Worm (Caenorhabditis elegans): ENCODE results near the gene Y48G9A.11.
A peak's percentile ranks its signal among the peaks of the same experiment; 100 is the strongest.

Y48G9A.11 gene

DNA sequence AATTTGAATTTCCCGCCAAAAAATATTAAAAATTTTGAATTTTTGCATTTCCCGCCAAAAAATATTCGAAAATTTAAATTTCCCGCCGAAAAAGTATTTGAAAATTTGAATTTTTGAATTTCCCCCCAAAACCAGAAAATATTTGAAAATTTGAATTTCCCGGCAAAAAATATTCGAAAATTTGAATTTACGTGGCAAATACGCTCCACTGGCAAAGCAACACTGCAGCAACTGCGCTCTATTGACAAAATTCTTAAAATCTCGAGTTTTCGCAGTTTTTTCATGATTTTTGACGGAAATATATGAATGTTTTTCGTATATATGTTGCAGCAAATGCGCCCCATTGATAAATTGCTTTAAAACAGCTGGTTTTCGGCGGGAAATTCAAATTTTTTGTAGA, 5.3 kb downstream of the Y48G9A.11 start:
- TF ChIP-seq tbx-37 (GFP tag; conservative IDR thresholded peaks at IDR 0.05): no peak
- no peak for TF ChIP-seq aly-1 (tag; optimal IDR thresholded peaks at IDR 0.05)
- no peak for TF ChIP-seq scrt-1 (GFP tag; IDR thresholded peaks at IDR 0.05)
- TF ChIP-seq hmg-4 (GFP tag; optimal IDR thresholded peaks at IDR 0.05): no peak
- TF ChIP-seq hmbx-1 (tag; optimal IDR thresholded peaks at IDR 0.05): no peak
- no peak for TF ChIP-seq ama-1 (optimal IDR thresholded peaks at IDR 0.05)
- no peak for TF ChIP-seq ceh-36 (tag; optimal IDR thresholded peaks at IDR 0.05)
- TF ChIP-seq pes-1 (GFP tag; IDR thresholded peaks at IDR 0.05): no peak
- TF ChIP-seq B0310.2 (tag; optimal IDR thresholded peaks at IDR 0.05): no peak
- TF ChIP-seq ets-7 (tag; optimal IDR thresholded peaks at IDR 0.05): no peak
- TF ChIP-seq hnd-1 (tag; optimal IDR thresholded peaks at IDR 0.05): no peak
- no peak for TF ChIP-seq flt-1 (GFP tag; IDR thresholded peaks at IDR 0.05)
- no peak for TF ChIP-seq ceh-13 (GFP tag; optimal IDR thresholded peaks at IDR 0.05)
- no peak for TF ChIP-seq tbx-11 (GFP tag; IDR thresholded peaks at IDR 0.05)
- TF ChIP-seq F13C5.2 (tag; optimal IDR thresholded peaks at IDR 0.05): no peak

DNA sequence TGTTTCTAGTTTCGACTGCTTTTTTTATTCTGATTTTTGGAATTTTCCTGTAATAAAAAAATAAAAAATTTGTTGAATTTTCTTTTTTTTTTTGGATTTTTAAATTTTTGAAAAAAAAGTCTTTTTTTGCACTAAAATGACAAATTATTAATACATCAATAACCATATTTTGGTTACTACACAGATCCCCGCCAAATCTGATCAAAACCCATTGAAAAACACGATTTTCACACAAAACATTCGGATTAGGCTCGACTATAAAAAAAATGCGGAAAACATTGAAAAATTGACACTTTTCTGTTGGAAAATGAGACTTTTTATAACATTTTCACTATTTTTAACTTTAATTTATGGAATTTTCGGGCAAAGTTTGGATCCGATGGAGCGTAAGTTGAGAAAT, 6.4 kb downstream of the Y48G9A.11 start, which contains the start of gene Y48G9A.7:
Gene Y48G9A.7, plus strand, starts transcription at position 301 of the 400 bp plus-strand sequence.
- no peak for TF ChIP-seq scrt-1 (GFP tag; IDR thresholded peaks at IDR 0.05)
- TF ChIP-seq aly-1 (tag; optimal IDR thresholded peaks at IDR 0.05): no peak
- TF ChIP-seq tbx-11 (GFP tag; IDR thresholded peaks at IDR 0.05): no peak
- no peak for TF ChIP-seq tbx-37 (GFP tag; conservative IDR thresholded peaks at IDR 0.05)
- TF ChIP-seq tra-4 (tag; optimal IDR thresholded peaks at IDR 0.05): no peak
- no peak for TF ChIP-seq pes-1 (GFP tag; IDR thresholded peaks at IDR 0.05)
- no peak for TF ChIP-seq flt-1 (GFP tag; IDR thresholded peaks at IDR 0.05)
- TF ChIP-seq ama-1 (optimal IDR thresholded peaks at IDR 0.05): no peak
- no peak for TF ChIP-seq ceh-13 (GFP tag; optimal IDR thresholded peaks at IDR 0.05)
- TF ChIP-seq ceh-36 (tag; optimal IDR thresholded peaks at IDR 0.05): no peak
- TF ChIP-seq B0310.2 (tag; optimal IDR thresholded peaks at IDR 0.05): no peak
- no peak for TF ChIP-seq ets-7 (tag; optimal IDR thresholded peaks at IDR 0.05)
- TF ChIP-seq F13C5.2 (tag; optimal IDR thresholded peaks at IDR 0.05): no peak
- TF ChIP-seq hmg-4 (GFP tag; optimal IDR thresholded peaks at IDR 0.05): no peak
- TF ChIP-seq hmbx-1 (tag; optimal IDR thresholded peaks at IDR 0.05): no peak
- no peak for TF ChIP-seq sea-1 (GFP tag; conservative IDR thresholded peaks at IDR 0.05)
- TF ChIP-seq hnd-1 (tag; optimal IDR thresholded peaks at IDR 0.05): no peak

DNA sequence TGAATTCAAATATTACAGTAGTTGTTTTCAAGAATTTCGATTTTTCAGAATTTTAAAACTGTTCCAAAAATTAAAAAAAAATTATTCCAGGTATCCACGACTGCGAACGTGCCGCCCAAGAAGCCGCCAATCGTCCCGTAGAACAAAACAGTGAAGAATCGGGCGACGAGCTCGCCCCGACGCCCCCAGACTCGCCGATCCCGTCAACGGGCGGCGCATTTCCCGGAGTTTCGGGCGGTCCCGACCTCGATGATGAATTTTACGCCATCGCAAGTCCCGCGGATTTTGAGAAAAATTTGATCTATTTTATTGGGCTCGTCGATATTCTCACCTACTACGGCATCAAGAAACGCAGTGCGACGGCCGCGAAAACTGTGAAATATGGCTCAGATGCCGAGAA, 10.8 kb downstream of the Y48G9A.11 start:
- TF ChIP-seq hnd-1 (tag; optimal IDR thresholded peaks at IDR 0.05) (no peak), tbx-11 (GFP tag; IDR thresholded peaks at IDR 0.05) (no peak), aly-1 (tag; optimal IDR thresholded peaks at IDR 0.05) (no peak), F13C5.2 (tag; optimal IDR thresholded peaks at IDR 0.05) (no peak), ets-7 (tag; optimal IDR thresholded peaks at IDR 0.05) (no peak), sea-1 (GFP tag; conservative IDR thresholded peaks at IDR 0.05) (no peak), B0310.2 (tag; optimal IDR thresholded peaks at IDR 0.05) (no peak), ceh-13 (GFP tag; optimal IDR thresholded peaks at IDR 0.05) (no peak), tbx-37 (GFP tag; conservative IDR thresholded peaks at IDR 0.05) (no peak), tra-4 (tag; optimal IDR thresholded peaks at IDR 0.05) (no peak), ceh-36 (tag; optimal IDR thresholded peaks at IDR 0.05) (no peak), flt-1 (GFP tag; IDR thresholded peaks at IDR 0.05) (no peak), pes-1 (GFP tag; IDR thresholded peaks at IDR 0.05) (no peak), ama-1 (optimal IDR thresholded peaks at IDR 0.05) (no peak), hmbx-1 (tag; optimal IDR thresholded peaks at IDR 0.05) (no peak), scrt-1 (GFP tag; IDR thresholded peaks at IDR 0.05) (no peak), hmg-4 (GFP tag; optimal IDR thresholded peaks at IDR 0.05) (no peak)

DNA sequence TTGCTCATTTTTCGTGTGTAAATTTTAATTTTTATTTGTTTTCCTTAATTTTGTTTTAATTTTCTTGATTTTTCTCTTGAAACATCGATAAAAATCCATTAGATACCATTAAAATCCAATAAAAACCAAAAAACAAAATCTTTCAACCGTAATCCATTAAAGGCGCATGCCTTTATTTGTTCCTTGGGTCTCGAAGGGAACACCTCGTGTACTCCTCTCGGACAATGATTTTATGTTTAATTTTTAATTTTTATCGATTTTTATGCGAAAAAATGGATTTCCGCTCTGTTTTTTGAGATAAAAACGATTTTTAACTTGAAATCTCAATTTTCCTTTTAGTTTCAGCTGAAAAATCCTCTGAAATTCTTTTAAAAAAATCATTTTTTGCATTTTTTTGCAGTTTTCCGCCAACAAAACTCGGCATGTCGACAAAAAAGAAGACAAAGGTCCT, 14.8 kb downstream of the Y48G9A.11 start, which contains the start of gene ppk-2:
Gene ppk-2, plus strand, starts transcription at position 401 of the 451 bp plus-strand sequence.
- no peak for TF ChIP-seq flt-1 (GFP tag; IDR thresholded peaks at IDR 0.05)
- no peak for TF ChIP-seq ceh-36 (tag; optimal IDR thresholded peaks at IDR 0.05)
- TF ChIP-seq F13C5.2 (tag; optimal IDR thresholded peaks at IDR 0.05): no peak
- TF ChIP-seq sea-1 (GFP tag; conservative IDR thresholded peaks at IDR 0.05): no peak
- no peak for TF ChIP-seq aly-1 (tag; optimal IDR thresholded peaks at IDR 0.05)
- TF ChIP-seq hmg-4 (GFP tag; optimal IDR thresholded peaks at IDR 0.05): no peak
- TF ChIP-seq hnd-1 (tag; optimal IDR thresholded peaks at IDR 0.05): no peak
- no peak for TF ChIP-seq tbx-11 (GFP tag; IDR thresholded peaks at IDR 0.05)
- no peak for TF ChIP-seq ets-7 (tag; optimal IDR thresholded peaks at IDR 0.05)
- no peak for TF ChIP-seq ceh-13 (GFP tag; optimal IDR thresholded peaks at IDR 0.05)
- no peak for TF ChIP-seq tra-4 (tag; optimal IDR thresholded peaks at IDR 0.05)
- TF ChIP-seq ama-1 (optimal IDR thresholded peaks at IDR 0.05): no peak
- no peak for TF ChIP-seq scrt-1 (GFP tag; IDR thresholded peaks at IDR 0.05)

DNA sequence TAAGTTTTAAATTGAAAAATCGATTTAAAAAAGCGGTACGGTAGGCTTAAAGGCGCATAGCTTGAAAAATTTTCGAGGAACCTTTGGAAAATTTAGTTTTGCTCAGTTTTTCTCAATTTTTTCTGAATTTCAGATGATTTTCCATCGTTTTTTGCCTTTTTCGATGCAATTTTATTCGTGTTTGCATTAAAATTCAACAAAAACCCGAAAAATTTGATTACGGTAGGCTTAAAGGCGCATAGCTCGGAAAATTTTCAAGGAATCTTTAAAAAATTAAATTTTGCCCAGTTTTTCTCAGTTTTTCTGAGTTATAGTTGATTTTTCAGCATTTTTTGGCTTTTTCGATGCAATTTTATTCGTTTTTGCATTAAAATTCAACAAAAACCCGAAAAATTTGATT, 15.4 kb downstream of the Y48G9A.11 start:
- TF ChIP-seq ceh-13 (GFP tag; optimal IDR thresholded peaks at IDR 0.05) (no peak), scrt-1 (GFP tag; IDR thresholded peaks at IDR 0.05) (no peak), sea-1 (GFP tag; conservative IDR thresholded peaks at IDR 0.05) (no peak), hmg-4 (GFP tag; optimal IDR thresholded peaks at IDR 0.05) (no peak), B0310.2 (tag; optimal IDR thresholded peaks at IDR 0.05) (no peak)

DNA sequence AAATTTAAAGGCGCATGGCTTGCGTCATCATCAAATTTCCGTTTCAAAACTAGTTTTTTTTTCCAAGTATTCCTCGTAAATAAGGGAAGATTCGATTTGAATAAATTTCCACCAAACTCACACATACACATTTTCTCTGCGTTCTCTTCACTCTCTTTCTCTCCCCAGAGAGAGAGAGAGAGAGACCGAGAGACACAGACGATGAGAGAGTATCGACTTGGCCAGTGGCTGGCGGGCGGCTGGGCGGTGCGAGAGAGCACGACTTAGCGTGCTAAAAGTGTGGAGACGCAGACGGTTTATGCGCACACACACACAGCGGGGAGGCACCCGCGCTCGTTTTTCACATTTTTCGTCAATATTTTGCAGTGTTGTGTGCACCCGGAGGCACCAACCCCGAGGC, 15.9 kb downstream of the Y48G9A.11 start:
- TF ChIP-seq hmg-4 (GFP tag; optimal IDR thresholded peaks at IDR 0.05): peak; percentile 31
- no peak for TF ChIP-seq tbx-37 (GFP tag; conservative IDR thresholded peaks at IDR 0.05)
- TF ChIP-seq F13C5.2 (tag; optimal IDR thresholded peaks at IDR 0.05): peak; percentile 56
- TF ChIP-seq ceh-36 (tag; optimal IDR thresholded peaks at IDR 0.05): peak; percentile 4

DNA sequence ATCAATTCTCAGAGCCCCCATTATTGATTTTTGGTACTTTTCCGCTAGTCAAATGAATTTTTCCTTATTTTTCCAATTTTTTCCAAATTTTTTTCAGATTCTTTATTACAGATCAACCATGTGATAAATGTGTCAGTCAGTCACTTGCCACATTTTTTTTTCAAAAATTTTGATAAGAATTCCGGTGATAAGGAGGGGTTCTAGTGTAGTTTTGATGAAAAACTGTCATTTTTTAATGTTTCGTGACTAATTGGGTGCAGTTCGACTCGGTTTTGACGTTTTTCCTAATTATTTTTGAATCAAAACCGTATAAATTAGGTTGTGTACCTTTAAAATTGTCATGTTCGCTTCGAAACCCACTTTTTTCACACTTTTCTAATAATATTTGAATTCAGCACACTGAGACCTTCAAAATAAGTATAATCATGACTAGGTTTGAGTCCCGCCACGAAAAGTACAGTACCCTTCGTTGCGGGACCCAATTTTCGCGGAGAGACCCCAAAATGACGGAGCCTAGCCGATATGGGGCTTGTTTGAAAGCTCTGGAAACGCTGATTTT, 16.8 kb downstream of the Y48G9A.11 start:
- TF ChIP-seq B0310.2 (tag; optimal IDR thresholded peaks at IDR 0.05) (no peak), ama-1 (optimal IDR thresholded peaks at IDR 0.05) (no peak), hmg-4 (GFP tag; optimal IDR thresholded peaks at IDR 0.05) (no peak), ceh-13 (GFP tag; optimal IDR thresholded peaks at IDR 0.05) (no peak), ceh-36 (tag; optimal IDR thresholded peaks at IDR 0.05) (no peak), tbx-37 (GFP tag; conservative IDR thresholded peaks at IDR 0.05) (no peak), pes-1 (GFP tag; IDR thresholded peaks at IDR 0.05) (no peak), scrt-1 (GFP tag; IDR thresholded peaks at IDR 0.05) (no peak), hnd-1 (tag; optimal IDR thresholded peaks at IDR 0.05) (no peak), tra-4 (tag; optimal IDR thresholded peaks at IDR 0.05) (no peak), ets-7 (tag; optimal IDR thresholded peaks at IDR 0.05) (no peak), tbx-11 (GFP tag; IDR thresholded peaks at IDR 0.05) (no peak), flt-1 (GFP tag; IDR thresholded peaks at IDR 0.05) (no peak), hmbx-1 (tag; optimal IDR thresholded peaks at IDR 0.05) (no peak)
